Worm (Caenorhabditis elegans): Measurements from ENCODE around the gene C15B12.2.

C15B12.2 gene

ce11 chrX:6462995-6463462, at the start of gene C15B12.2:
TSS of gene C15B12.2 (plus strand) at chrX:6463412.
- TF ChIP-seq alr-1 (tag; optimal IDR thresholded peaks at IDR 0.05) (no peak), fos-1 (tag; optimal IDR thresholded peaks at IDR 0.05) (peak; percentile 71), unc-39 (tag; optimal IDR thresholded peaks at IDR 0.05) (no peak), lin-13 (GFP tag; optimal IDR thresholded peaks at IDR 0.05) (no peak), ztf-4 (tag; optimal IDR thresholded peaks at IDR 0.05) (no peak), elt-1 (tag; optimal IDR thresholded peaks at IDR 0.05) (no peak), sma-9 (GFP tag; optimal IDR thresholded peaks at IDR 0.05) (peak; percentile 46), sma-9 (tag; optimal IDR thresholded peaks at IDR 0.05) (no peak), ceh-82 (tag; optimal IDR thresholded peaks at IDR 0.05) (no peak), crh-2 (tag; optimal IDR thresholded peaks at IDR 0.05) (peak; percentile 31), nhr-11 (tag; optimal IDR thresholded peaks at IDR 0.05) (no peak), nhr-10 (tag; optimal IDR thresholded peaks at IDR 0.05) (no peak)

- TF ChIP-seq nhr-21 (tag; optimal IDR thresholded peaks at IDR 0.05) (no peak), zag-1 (tag; optimal IDR thresholded peaks at IDR 0.05) (no peak), sem-4 (tag; optimal IDR thresholded peaks at IDR 0.05) (no peak), sma-9 (GFP tag; optimal IDR thresholded peaks at IDR 0.05) (no peak), sma-9 (tag; optimal IDR thresholded peaks at IDR 0.05) (no peak), egl-27 (tag; optimal IDR thresholded peaks at IDR 0.05) (no peak), crh-2 (tag; optimal IDR thresholded peaks at IDR 0.05) (no peak), nhr-23 (tag; optimal IDR thresholded peaks at IDR 0.05) (no peak), ztf-11 (tag; optimal IDR thresholded peaks at IDR 0.05) (no peak), Y55F3AM.14 (GFP tag; optimal IDR thresholded peaks at IDR 0.05) (no peak), sma-3 (GFP tag; optimal IDR thresholded peaks at IDR 0.05) (no peak), dmd-4 (tag; optimal IDR thresholded peaks at IDR 0.05) (no peak), elt-1 (tag; optimal IDR thresholded peaks at IDR 0.05) (no peak), unc-55 (GFP tag; optimal IDR thresholded peaks at IDR 0.05) (no peak)
Observed at ce11 chrX:6413583-6413982, 49.6 kb upstream of the C15B12.2 start.

- TF ChIP-seq nhr-129 (tag; optimal IDR thresholded peaks at IDR 0.05), result peak; percentile 52
- TF ChIP-seq blmp-1 (tag; optimal IDR thresholded peaks at IDR 0.05; ENCODE audit: insufficient read depth), result peak; percentile 5
- no peak for TF ChIP-seq ceh-82 (tag; optimal IDR thresholded peaks at IDR 0.05)
- TF ChIP-seq F13H6.1 (tag; optimal IDR thresholded peaks at IDR 0.05), result no peak
Observed at ce11 chrX:6416357-6417087, 46.7 kb upstream of the C15B12.2 start, which contains the start of gene T22E5.6. TSS of gene T22E5.6 (minus strand) at chrX:6416407.

ce11 chrX:6419113-6419512, 44.1 kb upstream of the C15B12.2 start:
- TF ChIP-seq sem-4 (tag; optimal IDR thresholded peaks at IDR 0.05) (no peak), F13H6.1 (tag; optimal IDR thresholded peaks at IDR 0.05) (no peak), nhr-25 (tag; optimal IDR thresholded peaks at IDR 0.05) (no peak), lin-11 (tag; optimal IDR thresholded peaks at IDR 0.05) (no peak), C34F6.9 (tag; optimal IDR thresholded peaks at IDR 0.05) (no peak), mbf-1 (tag; optimal IDR thresholded peaks at IDR 0.05) (no peak), fos-1 (tag; optimal IDR thresholded peaks at IDR 0.05) (no peak), peb-1 (tag; optimal IDR thresholded peaks at IDR 0.05) (no peak), nhr-77 (tag; optimal IDR thresholded peaks at IDR 0.05) (no peak), blmp-1 (tag; optimal IDR thresholded peaks at IDR 0.05; ENCODE audit: insufficient read depth) (no peak), alr-1 (tag; optimal IDR thresholded peaks at IDR 0.05) (no peak), nhr-129 (tag; optimal IDR thresholded peaks at IDR 0.05) (no peak), mdl-1 (tag; optimal IDR thresholded peaks at IDR 0.05) (no peak), ZK546.5 (tag; optimal IDR thresholded peaks at IDR 0.05) (no peak), lin-39 (tag; optimal IDR thresholded peaks at IDR 0.05) (no peak)

- TF ChIP-seq lin-11 (tag; optimal IDR thresholded peaks at IDR 0.05) (no peak), snpc-4 (tag; optimal IDR thresholded peaks at IDR 0.05) (no peak), nhr-11 (tag; optimal IDR thresholded peaks at IDR 0.05) (no peak), Y55F3AM.14 (GFP tag; optimal IDR thresholded peaks at IDR 0.05) (no peak), ztf-1 (GFP tag; conservative IDR thresholded peaks at IDR 0.05) (no peak), nhr-237 (tag; optimal IDR thresholded peaks at IDR 0.05) (no peak), lin-39 (tag; optimal IDR thresholded peaks at IDR 0.05) (no peak), skn-1 (tag; optimal IDR thresholded peaks at IDR 0.05) (no peak), sma-3 (GFP tag; optimal IDR thresholded peaks at IDR 0.05) (no peak), nhr-6 (tag; optimal IDR thresholded peaks at IDR 0.05) (no peak), ceh-82 (tag; optimal IDR thresholded peaks at IDR 0.05) (no peak)
Observed at ce11 chrX:6420681-6421080, 42.5 kb upstream of the C15B12.2 start, which contains the start of gene K10C2.12. TSS of gene K10C2.12 (minus strand) at chrX:6420781.

Data from whole organism, L2 larva.